Fruit fly (Drosophila melanogaster) whole organism, embryonic: Measurements from ENCODE around the gene Cka.
A peak's percentile ranks its signal among the peaks of the same experiment; 100 is the strongest.

Experiments used
- ATbp ChIP-seq: fragments of 200-800 bp; sonication (Bioruptor generic); optimal IDR thresholded peaks from 2 replicates; lab custom pipeline; 2017; ENCODE audit warnings: missing biosample characterization, mild to moderate bottlenecking, missing genetic modification characterization, missing genetic modification reagents
- Bdp1 ChIP-seq: fragments of 200-800 bp; sonication (Bioruptor generic); optimal IDR thresholded peaks from 3 replicates; lab custom pipeline; 2016; ENCODE audit warnings: missing biosample characterization, missing genetic modification characterization
- CG10147 ChIP-seq: fragments of 200-800 bp; sonication (Bioruptor generic); optimal IDR thresholded peaks from 2 replicates; lab custom pipeline; 2019; ENCODE audit warnings: missing biosample characterization, mild to moderate bottlenecking, missing genetic modification characterization, moderate library complexity
- CG10366 ChIP-seq: fragments of 200-800 bp; sonication (Bioruptor generic); IDR thresholded peaks from 2 replicates; pipeline ENCODE4 v1.3.6; 2022; ENCODE audit warnings: missing biosample characterization, missing genetic modification characterization
- CG12219 ChIP-seq: fragments of 200-800 bp; sonication (Bioruptor generic); optimal IDR thresholded peaks from 3 replicates; lab custom pipeline; 2018; ENCODE audit warnings: missing biosample characterization, mild to moderate bottlenecking, missing genetic modification characterization
- CG12236 ChIP-seq: fragments of 200-800 bp; sonication (Bioruptor generic); optimal IDR thresholded peaks from 2 replicates; lab custom pipeline; 2016; ENCODE audit warnings: missing biosample characterization, missing genetic modification characterization
- CG12299 ChIP-seq: fragments of 200-800 bp; sonication (Bioruptor generic); optimal IDR thresholded peaks from 2 replicates; lab custom pipeline; 2018; ENCODE audit warnings: missing biosample characterization, mild to moderate bottlenecking, missing genetic modification characterization
- CG14441 ChIP-seq: fragments of 200-800 bp; sonication (Bioruptor generic); IDR thresholded peaks from 2 replicates; pipeline ENCODE4 v1.3.6; 2022; ENCODE audit warnings: missing biosample characterization, missing genetic modification characterization
- CG15479 ChIP-seq: fragments of 200-800 bp; sonication (Bioruptor generic); optimal IDR thresholded peaks from 3 replicates; lab custom pipeline; 2019; ENCODE audit warnings: missing biosample characterization, mild to moderate bottlenecking, missing genetic modification characterization, moderate library complexity
- CG17802 ChIP-seq: fragments of 200-800 bp; sonication (Bioruptor generic); optimal IDR thresholded peaks from 2 replicates; lab custom pipeline; 2018; ENCODE audit warnings: missing biosample characterization, mild to moderate bottlenecking, missing genetic modification characterization, moderate library complexity
- CG18619 ChIP-seq: fragments of 200-800 bp; sonication (Bioruptor generic); optimal IDR thresholded peaks from 3 replicates; lab custom pipeline; 2017; ENCODE audit warnings: missing biosample characterization, mild to moderate bottlenecking, missing genetic modification characterization
- CG30020 ChIP-seq: fragments of 200-800 bp; optimal IDR thresholded peaks from 2 replicates; lab custom pipeline; 2019; ENCODE audit warnings: missing biosample characterization, mild to moderate bottlenecking, missing genetic modification characterization, moderate library complexity
- CG31224 ChIP-seq: fragments of 200-800 bp; sonication (Bioruptor generic); IDR thresholded peaks from 2 replicates; pipeline ENCODE4 v1.3.6; 2022; ENCODE audit warnings: missing biosample characterization, missing genetic modification characterization
- CG3726 ChIP-seq: fragments of 200-800 bp; sonication (Bioruptor generic); IDR thresholded peaks from 3 replicates; pipeline ENCODE4, ENCODE4 v1.3.6; 2022; ENCODE audit warnings: missing biosample characterization, missing genetic modification characterization
- CG3838 ChIP-seq: fragments of 200-800 bp; sonication (Bioruptor generic); optimal IDR thresholded peaks from 3 replicates; lab custom pipeline; 2016; ENCODE audit warnings: missing biosample characterization, missing genetic modification characterization
- CG42726 ChIP-seq: fragments of 200-800 bp; sonication (Bioruptor generic); IDR thresholded peaks from 2 replicates; pipeline ENCODE4 v1.3.6; 2022; ENCODE audit warnings: missing biosample characterization, missing genetic modification characterization; ENCODE audit not compliant: partially characterized antibody
- CG7745 ChIP-seq: fragments of 200-800 bp; sonication (Bioruptor generic); optimal IDR thresholded peaks from 2 replicates; lab custom pipeline; 2018; ENCODE audit warnings: missing biosample characterization, mild to moderate bottlenecking, missing genetic modification characterization, moderate library complexity
- CG7928 ChIP-seq: fragments of 200-800 bp; sonication (Bioruptor generic); optimal IDR thresholded peaks from 2 replicates; lab custom pipeline; 2017; ENCODE audit warnings: missing biosample characterization, mild to moderate bottlenecking, missing genetic modification characterization
- CG8388 ChIP-seq: fragments of 200-800 bp; sonication (Bioruptor generic); optimal IDR thresholded peaks from 2 replicates; lab custom pipeline; 2019; ENCODE audit warnings: missing biosample characterization, mild to moderate bottlenecking, missing genetic modification characterization, moderate library complexity
- D ChIP-seq, 2 experiments: fragments of 200-800 bp in 1 of 2; fragments of >200 bp in 1 of 2; sonication (Bioruptor generic) in 1 of 2; optimal IDR thresholded peaks; 2 replicates in 1 of 2; 3 replicates in 1 of 2; lab custom pipeline; 2017; ENCODE audit warnings: mild to moderate bottlenecking in 1 of 2, missing biosample characterization in 1 of 2, missing genetic modification characterization in 1 of 2, missing genetic modification reagents in 1 of 2
- D19B ChIP-seq: fragments of 200-800 bp; sonication (Bioruptor generic); optimal IDR thresholded peaks from 2 replicates; lab custom pipeline; 2017; ENCODE audit warnings: missing biosample characterization, mild to moderate bottlenecking, missing genetic modification characterization
- E2f2 ChIP-seq: fragments of 200-800 bp; sonication (Bioruptor generic); IDR thresholded peaks from 2 replicates; pipeline ENCODE4 v1.3.6; 2022; ENCODE audit warnings: missing biosample characterization, missing genetic modification characterization
- Fer2 ChIP-seq: fragments of 200-800 bp; sonication (Bioruptor generic); optimal IDR thresholded peaks from 2 replicates; lab custom pipeline; 2018; ENCODE audit warnings: missing biosample characterization, mild to moderate bottlenecking, missing genetic modification characterization, moderate library complexity
- HLH3B ChIP-seq: fragments of 200-800 bp; sonication (Bioruptor generic); IDR thresholded peaks from 2 replicates; pipeline ENCODE4 v1.3.6; 2022; ENCODE audit warnings: missing biosample characterization, missing genetic modification characterization
- Myb ChIP-seq: fragments of 200-800 bp; sonication (Bioruptor generic); optimal IDR thresholded peaks from 2 replicates; lab custom pipeline; 2016; ENCODE audit warnings: missing biosample characterization, missing genetic modification characterization
- NC2α ChIP-seq: fragments of 200-800 bp; sonication (Bioruptor generic); optimal IDR thresholded peaks from 2 replicates; lab custom pipeline; 2016; ENCODE audit warnings: missing biosample characterization, missing genetic modification characterization
- Side ChIP-seq: fragments of 200-800 bp; sonication (Bioruptor generic); optimal IDR thresholded peaks from 2 replicates; lab custom pipeline; 2016; ENCODE audit warnings: missing biosample characterization, missing genetic modification characterization
- Taf1 ChIP-seq: fragments of 200-800 bp; sonication (Bioruptor generic); IDR thresholded peaks from 2 replicates; pipeline ENCODE4 v1.3.6; 2022; ENCODE audit warnings: missing biosample characterization, missing genetic modification characterization
- ab ChIP-seq: fragments of 200-800 bp; sonication (Bioruptor generic); optimal IDR thresholded peaks from 2 replicates; lab custom pipeline; 2016; ENCODE audit warnings: missing biosample characterization, missing genetic modification characterization
- ato ChIP-seq: fragments of 200-800 bp; sonication (Bioruptor generic); IDR thresholded peaks from 2 replicates; pipeline ENCODE4 v1.3.6; 2022; ENCODE audit warnings: missing biosample characterization, missing genetic modification characterization; ENCODE audit not compliant: partially characterized antibody
- ftz-f1 ChIP-seq: fragments of 200-800 bp; sonication (Bioruptor generic); optimal IDR thresholded peaks from 2 replicates; lab custom pipeline; 2016; ENCODE audit warnings: missing biosample characterization, missing genetic modification characterization
- fu2 ChIP-seq: fragments of 200-800 bp; sonication (Bioruptor generic); optimal IDR thresholded peaks from 2 replicates; lab custom pipeline; 2016; ENCODE audit warnings: missing biosample characterization, missing genetic modification characterization
- gsb-n ChIP-seq: fragments of 200-800 bp; sonication (Bioruptor generic); optimal IDR thresholded peaks from 3 replicates; lab custom pipeline; 2018; ENCODE audit warnings: missing biosample characterization, mild to moderate bottlenecking, missing genetic modification characterization
- hb ChIP-seq: fragments of 200-800 bp; sonication (Bioruptor generic); IDR thresholded peaks from 3 replicates; pipeline ENCODE4 v1.3.6; 2022; ENCODE audit warnings: missing biosample characterization, missing genetic modification characterization; ENCODE audit not compliant: partially characterized antibody
- hbn ChIP-seq: fragments of 200-800 bp; sonication (Bioruptor generic); IDR thresholded peaks from 2 replicates; pipeline ENCODE4 v1.3.6; 2022; ENCODE audit warnings: missing biosample characterization, missing genetic modification characterization; ENCODE audit not compliant: partially characterized antibody
- kah ChIP-seq: fragments of 200-800 bp; sonication (Bioruptor generic); optimal IDR thresholded peaks from 2 replicates; lab custom pipeline; 2018; ENCODE audit warnings: missing biosample characterization, mild to moderate bottlenecking, missing genetic modification characterization
- lilli ChIP-seq: fragments of 200-800 bp; sonication (Bioruptor generic); optimal IDR thresholded peaks from 3 replicates; lab custom pipeline; 2016; ENCODE audit warnings: missing biosample characterization, missing genetic modification characterization
- mam ChIP-seq: fragments of 200-800 bp; sonication (Bioruptor generic); optimal IDR thresholded peaks from 3 replicates; lab custom pipeline; 2016; ENCODE audit warnings: missing biosample characterization, missing genetic modification characterization
- nerfin-2 ChIP-seq: fragments of 200-800 bp; sonication (Bioruptor generic); IDR thresholded peaks from 2 replicates; pipeline ENCODE4 v1.3.6; 2022; ENCODE audit warnings: missing biosample characterization, missing genetic modification characterization; ENCODE audit not compliant: partially characterized antibody
- onecut ChIP-seq: fragments of 200-800 bp; sonication (Bioruptor generic); IDR thresholded peaks from 2 replicates; pipeline ENCODE4 v1.3.6; 2022; ENCODE audit warnings: missing biosample characterization, missing genetic modification characterization
- pan ChIP-seq, 4 experiments: fragments of >200 bp in 3 of 4; fragments of 200-800 bp in 1 of 4; sonication (Bioruptor generic) in 1 of 4; optimal IDR thresholded peaks in 3 of 4; IDR thresholded peaks in 1 of 4; 2 replicates each; pipeline versions ENCODE4 v1.3.6 to Lab custom; 2017 to 2022; ENCODE audit warnings: missing biosample characterization in 2 of 4, missing genetic modification characterization in 2 of 4, mixed read lengths in 1 of 4
- pum ChIP-seq: fragments of 200-800 bp; sonication (Bioruptor generic); optimal IDR thresholded peaks from 2 replicates; lab custom pipeline; 2016; ENCODE audit warnings: missing biosample characterization, missing genetic modification characterization
- sens ChIP-seq: fragments of 200-800 bp; sonication (Bioruptor generic); peaks from one replicate; lab custom pipeline; 2016; ENCODE audit warnings: missing biosample characterization, missing genetic modification characterization
- shn ChIP-seq: fragments of 200-800 bp; sonication (Bioruptor generic); optimal IDR thresholded peaks from 3 replicates; lab custom pipeline; 2016; ENCODE audit warnings: missing biosample characterization, missing genetic modification characterization
- sisA ChIP-seq: fragments of 200-800 bp; sonication (Bioruptor generic); IDR thresholded peaks from 2 replicates; pipeline ENCODE4 v1.3.6; 2022; ENCODE audit warnings: missing biosample characterization, missing genetic modification characterization
- tap ChIP-seq: fragments of 200-800 bp; optimal IDR thresholded peaks from 3 replicates; lab custom pipeline; 2019; ENCODE audit warnings: missing biosample characterization, mild to moderate bottlenecking, missing genetic modification characterization, moderate library complexity
- tin ChIP-seq: fragments of 200-800 bp; sonication (Bioruptor generic); optimal IDR thresholded peaks from 3 replicates; lab custom pipeline; 2016; ENCODE audit warnings: missing biosample characterization, missing genetic modification characterization
- trh ChIP-seq: fragments of 200-800 bp; sonication (Bioruptor generic); optimal IDR thresholded peaks from 2 replicates; lab custom pipeline; 2016; ENCODE audit warnings: missing biosample characterization, missing genetic modification characterization
- unpg ChIP-seq: fragments of 200-800 bp; sonication (Bioruptor generic); optimal IDR thresholded peaks from 3 replicates; lab custom pipeline; 2018; ENCODE audit warnings: missing biosample characterization, mild to moderate bottlenecking, missing genetic modification characterization, moderate library complexity

Cka gene

dm6 chr2L:7984059-7984800 lies 46.3 kb upstream of the Cka start, which contains the start of gene Snoo (continued):
- TF ChIP-seq CG12299 (peak; percentile 4), nerfin-2 (GFP tag; lab: Robert Waterston, UW) (no peak), CG8388 (no peak), Taf1 (GFP tag; lab: Robert Waterston, UW) (no peak), hbn (GFP tag; lab: Robert Waterston, UW) (no peak), NC2α (GFP tag; lab: Kevin White, UChicago) (no peak), CG31224 (GFP tag; lab: Robert Waterston, UW) (no peak), CG3726 (GFP tag; lab: Robert Waterston, UW) (no peak), Myb (GFP tag; lab: Kevin White, UChicago) (peak; percentile 94), CG10147 (GFP tag; lab: Kevin White, UChicago) (no peak), E2f2 (GFP tag; lab: Robert Waterston, UW) (peak; percentile 31; the same call in 1 of the 2 replicates), CG10366 (GFP tag; lab: Robert Waterston, UW) (no peak), sens (GFP tag; lab: Kevin White, UChicago) (no peak), unpg (GFP tag; lab: Kevin White, UChicago) (no peak), shn (no peak), CG18619 (GFP tag; lab: Kevin White, UChicago) (no peak), CG12236 (GFP tag; lab: Kevin White, UChicago) (no peak), gsb-n (tag; lab: Kevin White, UChicago) (no peak), HLH3B (GFP tag; lab: Robert Waterston, UW) (no peak), CG7745 (no peak), Side (GFP tag; lab: Kevin White, UChicago) (no peak), tap (tag; lab: Kevin White, UChicago) (no peak), pum (GFP tag; lab: Kevin White, UChicago) (no peak), D19B (GFP tag; lab: Kevin White, UChicago) (no peak), lilli (no peak), ATbp (GFP tag; lab: Kevin White, UChicago) (no peak), Fer2 (no peak), fu2 (GFP tag; lab: Kevin White, UChicago) (no peak), ab (GFP tag; lab: Kevin White, UChicago) (no peak), Bdp1 (GFP tag; lab: Kevin White, UChicago) (no peak), CG3838 (GFP tag; lab: Kevin White, UChicago) (no peak), kah (GFP tag; lab: Kevin White, UChicago) (peak; percentile 7), sisA (no peak), onecut (peak; percentile 17; the same call in 1 of the 2 replicates), CG30020 (tag; lab: Kevin White, UChicago) (no peak), CG7928 (no peak), CG17802 (tag; lab: Kevin White, UChicago) (no peak), mam (GFP tag; lab: Kevin White, UChicago) (no peak), hb (GFP tag; lab: Robert Waterston, UW) (no peak), tin (GFP tag; lab: Kevin White, UChicago) (no peak), ftz-f1 (GFP tag; lab: Kevin White, UChicago) (peak; percentile 29), pan (optimal IDR thresholded peaks at IDR 0.05; lab: Kevin White, UChicago) (no peak), pan (GFP tag; optimal IDR thresholded peaks at IDR 0.05 in 1 of 2, IDR thresholded peaks at IDR 0.05 in 1 of 2) (no peak), CG14441 (GFP tag; lab: Robert Waterston, UW) (no peak), D (optimal IDR thresholded peaks at IDR 0.05; lab: Kevin White, UChicago) (no peak), D (GFP tag; optimal IDR thresholded peaks at IDR 0.05; lab: Kevin White, UChicago) (no peak), trh (GFP tag; lab: Kevin White, UChicago) (no peak), ato (GFP tag; lab: Robert Waterston, UW) (peak; percentile 38; the same call in 1 of the 2 replicates), CG42726 (peak; percentile 30; the same call in 1 of the 2 replicates), CG15479 (GFP tag; lab: Kevin White, UChicago) (no peak), CG12219 (GFP tag; lab: Kevin White, UChicago) (no peak)
